Worm (Caenorhabditis elegans): Measurements from ENCODE around the gene srh-85.

DNA sequence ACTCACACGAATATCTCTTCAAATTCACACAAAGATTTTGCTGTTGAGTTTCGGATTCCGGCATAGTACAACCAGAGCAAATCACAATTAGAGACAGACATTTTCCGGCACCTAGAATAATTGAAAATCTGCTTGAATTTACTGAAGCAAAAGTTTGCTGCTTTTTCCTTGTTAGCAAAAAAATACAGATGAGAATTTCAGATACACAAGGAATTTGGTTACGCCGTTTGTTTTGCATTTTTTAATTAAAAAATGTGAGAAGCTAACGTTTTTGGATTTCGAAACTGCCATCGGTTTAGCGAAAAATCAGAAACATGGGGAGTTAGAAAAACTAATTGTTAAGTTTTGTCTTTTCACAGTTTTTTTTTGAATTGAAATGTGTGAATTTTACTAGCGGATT, 7.3 kb downstream of the srh-85 start, which contains the start of gene srw-118:
- TF ChIP-seq F16B12.6 (tag; optimal IDR thresholded peaks at IDR 0.05) (no peak), pqm-1 (tag; optimal IDR thresholded peaks at IDR 0.05) (no peak), lir-3 (tag; optimal IDR thresholded peaks at IDR 0.05; ENCODE audit: poor library complexity) (no peak), mdl-1 (tag; optimal IDR thresholded peaks at IDR 0.05) (no peak), mep-1 (tag; optimal IDR thresholded peaks at IDR 0.05) (no peak), hpl-2 (GFP tag; optimal IDR thresholded peaks at IDR 0.05) (no peak), aly-2 (tag; optimal IDR thresholded peaks at IDR 0.05) (no peak), jun-1 (tag; optimal IDR thresholded peaks at IDR 0.05) (no peak), fkh-10 (GFP tag; optimal IDR thresholded peaks at IDR 0.05) (no peak), nhr-12 (tag; optimal IDR thresholded peaks at IDR 0.05) (no peak), zag-1 (tag; optimal IDR thresholded peaks at IDR 0.05) (no peak), mab-9 (GFP tag; IDR thresholded peaks at IDR 0.05) (no peak), mef-2 (tag; optimal IDR thresholded peaks at IDR 0.05) (no peak), ama-1 (optimal IDR thresholded peaks at IDR 0.05) (no peak)
